Worm (Caenorhabditis elegans): ENCODE results near the gene semo-1.
A peak's percentile ranks its signal among the peaks of the same experiment; 100 is the strongest.

The semo-1 gene

DNA sequence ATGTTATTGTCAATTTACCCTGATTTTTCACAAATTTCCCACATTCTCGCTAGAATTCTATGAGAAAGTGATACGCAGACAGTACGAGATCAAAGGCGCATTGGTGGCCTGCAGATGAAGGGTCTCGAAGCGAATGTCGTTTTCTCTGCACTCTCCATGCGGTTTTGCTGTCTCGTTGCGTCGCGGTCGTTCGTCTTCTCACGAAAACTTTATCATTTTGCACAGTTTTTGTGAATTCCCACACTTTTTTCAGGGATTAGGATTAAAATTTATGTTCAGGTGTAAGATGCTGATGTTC is 19.9 kb downstream of the semo-1 start (continued):
- TF ChIP-seq rnt-1 (tag; optimal IDR thresholded peaks at IDR 0.05) (peak; percentile 74), elt-4 (tag; optimal IDR thresholded peaks at IDR 0.05) (no peak), ceh-18 (tag; optimal IDR thresholded peaks at IDR 0.05) (peak; percentile 39), elt-2 (tag; optimal IDR thresholded peaks at IDR 0.05) (peak; percentile 3), ceh-19 (GFP tag; optimal IDR thresholded peaks at IDR 0.05) (no peak), unc-55 (GFP tag; optimal IDR thresholded peaks at IDR 0.05) (peak; percentile 56), unc-3 (GFP tag; conservative IDR thresholded peaks at IDR 0.05) (no peak), unc-3 (tag; optimal IDR thresholded peaks at IDR 0.05) (no peak), unc-42 (tag; optimal IDR thresholded peaks at IDR 0.05) (peak; percentile 10), ceh-30 (tag; optimal IDR thresholded peaks at IDR 0.05) (no peak), sdc-2 (tag; optimal IDR thresholded peaks at IDR 0.05) (no peak), hlh-6 (tag; optimal IDR thresholded peaks at IDR 0.05) (no peak), K09A11.1 (tag; optimal IDR thresholded peaks at IDR 0.05; ENCODE audit: insufficient read depth) (no peak)

DNA sequence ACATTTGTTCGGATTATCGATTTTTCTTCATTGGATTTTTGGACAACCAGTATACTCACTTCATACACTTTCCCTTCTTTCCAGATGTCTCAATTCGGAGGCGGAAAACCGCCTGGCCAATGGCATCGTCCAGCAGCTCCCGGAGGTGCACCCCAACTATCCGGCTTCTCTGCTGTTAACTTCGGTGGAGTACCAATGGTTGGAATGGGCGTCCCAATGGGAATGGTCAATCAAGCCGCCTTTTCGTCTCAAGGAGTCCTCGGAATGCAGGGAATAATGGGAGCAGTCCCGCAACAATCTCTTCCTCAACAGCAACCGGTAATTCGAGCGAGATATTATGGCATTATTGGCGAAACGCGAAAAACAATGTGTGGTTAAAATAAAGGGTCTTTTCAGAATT is 20.5 kb downstream of the semo-1 start, which contains the start of gene ccar-1:
Gene ccar-1 (plus strand): TSS at position 83 of the 400 bp plus-strand sequence.
- TF ChIP-seq hlh-13 (GFP tag; optimal IDR thresholded peaks at IDR 0.05) (no peak), ceh-18 (tag; optimal IDR thresholded peaks at IDR 0.05) (no peak), K02D7.2 (tag; optimal IDR thresholded peaks at IDR 0.05) (no peak)

DNA sequence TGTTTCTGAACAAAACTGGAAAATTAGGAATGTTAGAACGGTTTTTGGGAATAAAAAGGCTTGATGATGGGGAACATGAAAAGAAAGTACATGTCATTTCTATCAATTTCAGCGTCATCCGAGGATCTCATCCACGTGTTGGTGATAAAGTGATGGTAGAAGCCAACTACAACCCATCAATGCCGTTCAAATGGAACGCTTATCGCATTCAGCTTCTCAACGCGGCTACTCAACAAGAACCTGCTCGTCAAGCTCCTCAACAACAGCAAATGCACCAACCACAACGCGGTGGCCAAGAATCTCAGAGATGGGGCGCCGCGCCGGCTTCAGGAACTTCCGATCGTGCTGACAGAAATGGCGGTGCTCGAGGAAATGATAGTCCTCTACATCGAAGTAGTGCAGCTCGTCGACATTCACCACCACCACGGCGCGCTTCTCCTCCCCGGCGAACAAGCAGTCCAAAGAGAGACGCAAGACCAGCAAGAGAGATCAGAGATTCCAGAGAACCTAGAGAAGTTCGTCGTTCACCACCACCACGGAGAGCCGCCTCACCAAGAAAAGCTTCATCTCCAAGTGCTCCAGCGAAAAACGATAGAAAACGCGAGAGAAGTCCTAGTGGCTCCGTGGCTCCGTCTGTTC is 21.1 kb downstream of the semo-1 start:
- TF ChIP-seq elt-2 (tag; optimal IDR thresholded peaks at IDR 0.05) (no peak), ceh-34 (tag; optimal IDR thresholded peaks at IDR 0.05) (no peak), ceh-2 (tag; optimal IDR thresholded peaks at IDR 0.05) (no peak), zip-5 (tag; optimal IDR thresholded peaks at IDR 0.05) (no peak)

DNA sequence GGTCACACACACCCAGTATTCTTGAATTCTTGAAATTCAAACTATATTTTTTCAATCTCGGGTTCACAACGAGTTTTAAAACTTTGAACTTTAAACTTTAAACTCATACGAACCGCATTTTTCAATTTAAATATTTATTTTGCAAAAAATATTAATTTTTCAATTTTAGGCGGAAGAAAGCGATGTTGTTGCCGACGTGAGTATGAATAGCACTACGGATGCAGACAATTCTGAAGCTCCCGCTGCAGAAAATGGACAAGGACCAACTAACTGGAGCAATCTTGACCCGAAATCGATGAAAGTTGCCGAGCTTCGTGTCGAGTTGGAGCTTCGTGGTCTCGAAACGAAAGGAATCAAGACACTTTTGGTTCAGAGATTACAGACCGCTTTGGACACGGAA is 23.5 kb downstream of the semo-1 start:
- TF ChIP-seq che-1 (tag; optimal IDR thresholded peaks at IDR 0.05) = no peak
- TF ChIP-seq lin-11 (tag; optimal IDR thresholded peaks at IDR 0.05) = no peak
- TF ChIP-seq ceh-34 (tag; optimal IDR thresholded peaks at IDR 0.05) = no peak
- no peak for TF ChIP-seq ceh-18 (tag; optimal IDR thresholded peaks at IDR 0.05)
- TF ChIP-seq T23F11.4 (GFP tag; optimal IDR thresholded peaks at IDR 0.05) = no peak
- TF ChIP-seq rnt-1 (tag; optimal IDR thresholded peaks at IDR 0.05) = no peak
- TF ChIP-seq unc-42 (tag; optimal IDR thresholded peaks at IDR 0.05) = no peak
- TF ChIP-seq Y22D7AL.16 (tag; optimal IDR thresholded peaks at IDR 0.05) = no peak
- TF ChIP-seq pha-2 (tag; optimal IDR thresholded peaks at IDR 0.05) = no peak
- TF ChIP-seq K02D7.2 (tag; optimal IDR thresholded peaks at IDR 0.05) = no peak
- TF ChIP-seq sox-4 (tag; optimal IDR thresholded peaks at IDR 0.05) = no peak
- no peak for TF ChIP-seq ahr-1 (tag; optimal IDR thresholded peaks at IDR 0.05)
- no peak for TF ChIP-seq pax-1 (tag; optimal IDR thresholded peaks at IDR 0.05)
- TF ChIP-seq tbx-7 (tag; optimal IDR thresholded peaks at IDR 0.05) = no peak
- no peak for TF ChIP-seq ceh-6 (GFP tag; optimal IDR thresholded peaks at IDR 0.05)
- TF ChIP-seq ceh-30 (tag; optimal IDR thresholded peaks at IDR 0.05) = no peak
- TF ChIP-seq npax-4 (tag; optimal IDR thresholded peaks at IDR 0.05) = no peak
- TF ChIP-seq fkh-6 (tag; optimal IDR thresholded peaks at IDR 0.05) = no peak

DNA sequence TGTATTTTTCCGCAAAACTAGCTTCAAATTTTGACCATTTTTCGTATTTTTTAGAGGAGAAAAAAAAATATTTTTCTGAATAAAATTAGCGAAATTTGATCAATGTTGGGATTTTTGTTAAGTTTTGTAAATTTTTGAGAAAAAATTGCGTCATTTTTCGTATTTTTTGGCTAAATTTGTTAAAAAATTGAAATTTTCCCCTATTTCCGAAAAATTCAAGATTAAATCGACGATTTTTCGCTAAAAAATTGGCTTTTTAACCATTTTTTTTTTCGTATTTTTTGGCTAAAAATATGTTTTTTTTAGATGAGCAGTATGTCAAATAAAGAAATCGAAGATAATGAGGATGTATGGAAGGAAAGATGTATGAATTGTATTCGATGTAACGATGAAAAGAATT is 26.1 kb downstream of the semo-1 start, which contains the start of gene cfp-1:
Gene cfp-1 (plus strand): TSS at position 301 of the 400 bp plus-strand sequence.
- TF ChIP-seq elt-4 (tag; optimal IDR thresholded peaks at IDR 0.05) = no peak
- no peak for TF ChIP-seq ceh-6 (GFP tag; optimal IDR thresholded peaks at IDR 0.05)
- TF ChIP-seq odd-2 (tag; optimal IDR thresholded peaks at IDR 0.05) = no peak

DNA sequence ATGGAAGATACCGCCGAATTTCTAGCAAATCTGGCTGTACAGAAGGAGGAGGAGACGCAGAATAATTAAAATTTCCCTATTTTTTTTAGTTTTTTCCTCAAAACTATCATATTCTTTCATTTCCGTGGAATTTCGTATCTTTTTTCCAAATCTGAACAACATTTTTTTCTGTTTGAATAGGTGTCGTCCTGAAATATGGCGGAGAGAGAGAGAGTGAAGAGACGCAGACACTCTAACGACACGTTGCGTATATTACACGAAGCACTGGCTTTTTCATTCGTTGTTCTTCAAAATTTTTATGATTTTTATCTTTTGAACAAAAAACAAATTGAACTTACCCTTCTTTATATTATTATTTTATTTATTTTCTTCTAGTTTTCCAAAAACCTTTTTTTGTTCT is 32.0 kb downstream of the semo-1 start:
- TF ChIP-seq hlh-15 (tag; optimal IDR thresholded peaks at IDR 0.05) = no peak
- TF ChIP-seq fkh-6 (tag; optimal IDR thresholded peaks at IDR 0.05) = no peak
- TF ChIP-seq pqm-1 (tag; optimal IDR thresholded peaks at IDR 0.05) = no peak
- no peak for TF ChIP-seq ceh-14 (tag; optimal IDR thresholded peaks at IDR 0.05)
- no peak for TF ChIP-seq sdc-2 (tag; optimal IDR thresholded peaks at IDR 0.05)
- TF ChIP-seq pag-3 (tag; optimal IDR thresholded peaks at IDR 0.05; ENCODE audit: borderline replicate concordance) = no peak
- TF ChIP-seq eyg-1 (tag; optimal IDR thresholded peaks at IDR 0.05) = no peak
- TF ChIP-seq lim-6 (tag; optimal IDR thresholded peaks at IDR 0.05) = no peak
- TF ChIP-seq npax-4 (tag; optimal IDR thresholded peaks at IDR 0.05) = no peak
- no peak for TF ChIP-seq unc-42 (tag; optimal IDR thresholded peaks at IDR 0.05)
- no peak for TF ChIP-seq pax-1 (tag; optimal IDR thresholded peaks at IDR 0.05)
- TF ChIP-seq K09A11.1 (tag; optimal IDR thresholded peaks at IDR 0.05; ENCODE audit: insufficient read depth) = no peak
- TF ChIP-seq nhr-232 (tag; optimal IDR thresholded peaks at IDR 0.05) = no peak
- TF ChIP-seq ceh-45 (GFP tag; IDR thresholded peaks at IDR 0.05) = no peak
- TF ChIP-seq ceh-22 (tag; optimal IDR thresholded peaks at IDR 0.05) = no peak
- TF ChIP-seq pha-2 (tag; optimal IDR thresholded peaks at IDR 0.05) = no peak
- TF ChIP-seq sox-2 (GFP tag; IDR thresholded peaks at IDR 0.05) = no peak
- TF ChIP-seq fax-1 (tag; optimal IDR thresholded peaks at IDR 0.05) = no peak
